Worm (Caenorhabditis elegans) whole organism, young adult: ENCODE data around the gene col-97.
A peak's percentile ranks its signal among the peaks of the same experiment; 100 is the strongest.

Source experiments
- B0035.1 ChIP-seq: sonication (generic microtip); optimal IDR thresholded peaks from 2 replicates; lab custom pipeline; 2016; ENCODE audit warnings: missing genetic modification characterization, mild to moderate bottlenecking, missing compliant biosample characterization, missing genotype, missing genetic modification reagents
- B0261.1 ChIP-seq: sonication (generic microtip); optimal IDR thresholded peaks from 2 replicates; lab custom pipeline; 2016; ENCODE audit warnings: mild to moderate bottlenecking, missing genetic modification characterization, moderate library complexity, missing compliant biosample characterization
- C06A6.2 ChIP-seq: fragments of 200-800 bp; sonication (Bioruptor generic); conservative IDR thresholded peaks from 2 replicates; pipeline ENCODE4 v1.3.6; 2022; ENCODE audit warnings: missing genetic modification characterization, missing compliant biosample characterization
- C17E4.6 ChIP-seq: fragments of 200-800 bp; sonication (Bioruptor generic); IDR thresholded peaks from 2 replicates; pipeline ENCODE4 v1.3.6; 2022; ENCODE audit warnings: missing genetic modification reagents, missing genetic modification characterization, missing compliant biosample characterization
- F22D6.2 ChIP-seq: sonication (generic microtip); optimal IDR thresholded peaks from 2 replicates; lab custom pipeline; 2016; ENCODE audit warnings: mild to moderate bottlenecking, missing genetic modification characterization, missing compliant biosample characterization
- F33H1.4 ChIP-seq: fragments of 200-800 bp; sonication (Bioruptor generic); IDR thresholded peaks from 2 replicates; pipeline ENCODE4 v1.3.6; 2022; ENCODE audit warnings: missing genetic modification reagents, missing genetic modification characterization, missing compliant biosample characterization
- F37B4.10 ChIP-seq: fragments of 200-800 bp; sonication (Bioruptor generic); IDR thresholded peaks from 2 replicates; pipeline ENCODE4 v1.3.6; 2022; ENCODE audit warnings: missing genetic modification characterization, missing compliant biosample characterization
- F57A8.1 ChIP-seq: fragments of 200-800 bp; sonication (Bioruptor generic); optimal IDR thresholded peaks from 2 replicates; lab custom pipeline; 2018; ENCODE audit warnings: mild to moderate bottlenecking, missing genetic modification characterization, moderate library complexity, missing compliant biosample characterization
- Y53F4B.3 ChIP-seq: fragments of 200-800 bp; sonication (Bioruptor generic); IDR thresholded peaks from 2 replicates; pipeline ENCODE4 v1.3.6; 2022; ENCODE audit warnings: missing genetic modification reagents, missing genetic modification characterization, missing compliant biosample characterization
- Y67H2A.10 ChIP-seq: fragments of 200-800 bp; sonication (Bioruptor generic); conservative IDR thresholded peaks from 2 replicates; pipeline ENCODE4 v1.3.6; 2022; ENCODE audit warnings: missing genetic modification reagents, missing genetic modification characterization, missing compliant biosample characterization
- akir-1 ChIP-seq: fragments of 200-800 bp; sonication (Bioruptor generic); optimal IDR thresholded peaks from 2 replicates; lab custom pipeline; 2018; ENCODE audit warnings: mild to moderate bottlenecking, missing genetic modification characterization, moderate library complexity, missing compliant biosample characterization
- aptf-2 ChIP-seq: fragments of 200-800 bp; sonication (Bioruptor generic); conservative IDR thresholded peaks from 2 replicates; pipeline ENCODE4 v1.3.6; 2022; ENCODE audit warnings: missing genetic modification reagents, missing genetic modification characterization, missing compliant biosample characterization
- aptf-3 ChIP-seq: fragments of 200-800 bp; sonication (Bioruptor generic); IDR thresholded peaks from 2 replicates; pipeline ENCODE4 v1.3.6; 2022; ENCODE audit warnings: missing genetic modification characterization, missing compliant biosample characterization
- athp-1 ChIP-seq: sonication (generic microtip); optimal IDR thresholded peaks from 2 replicates; lab custom pipeline; 2017; ENCODE audit warnings: mild to moderate bottlenecking, missing genetic modification characterization, missing compliant biosample characterization
- attf-6 ChIP-seq: fragments of 200-800 bp; sonication (Bioruptor generic); IDR thresholded peaks from 2 replicates; pipeline ENCODE4 v1.3.6; 2022; ENCODE audit warnings: missing genetic modification reagents, missing genetic modification characterization, missing compliant biosample characterization
- cebp-2 ChIP-seq: fragments of 200-800 bp; sonication (Bioruptor generic); IDR thresholded peaks from 2 replicates; pipeline ENCODE4 v1.3.6; 2022; ENCODE audit warnings: missing genetic modification characterization, missing compliant biosample characterization
- dox-1 ChIP-seq: fragments of 200-800 bp; sonication (Bioruptor generic); IDR thresholded peaks from 2 replicates; pipeline ENCODE4 v1.3.6; 2022; ENCODE audit warnings: missing genetic modification reagents, missing genetic modification characterization, missing compliant biosample characterization
- egrh-3 ChIP-seq: fragments of 200-800 bp; sonication (Bioruptor generic); IDR thresholded peaks from 2 replicates; pipeline ENCODE4 v1.3.6; 2022; ENCODE audit warnings: missing genetic modification reagents, missing genetic modification characterization, missing compliant biosample characterization
- hlh-12 ChIP-seq: sonication (generic microtip); optimal IDR thresholded peaks from 2 replicates; lab custom pipeline; 2016; ENCODE audit warnings: missing genetic modification characterization, missing compliant biosample characterization
- lag-1 ChIP-seq: fragments of 200-800 bp; sonication (Bioruptor generic); IDR thresholded peaks from 2 replicates; pipeline ENCODE4 v1.3.6; 2022; ENCODE audit warnings: missing genetic modification reagents, missing genetic modification characterization, missing compliant biosample characterization
- let-526 ChIP-seq: fragments of 200-800 bp; sonication (Bioruptor generic); IDR thresholded peaks from 2 replicates; pipeline ENCODE4 v1.3.6; 2022; ENCODE audit warnings: missing genetic modification reagents, missing genetic modification characterization, missing compliant biosample characterization
- lin-40 ChIP-seq: sonication (generic microtip); optimal IDR thresholded peaks from 2 replicates; lab custom pipeline; 2016; ENCODE audit warnings: missing genetic modification characterization, mild to moderate bottlenecking, missing compliant biosample characterization, missing genotype, missing genetic modification reagents
- lir-1 ChIP-seq: fragments of 200-800 bp; sonication (Bioruptor generic); conservative IDR thresholded peaks from 2 replicates; pipeline ENCODE4 v1.3.6; 2022; ENCODE audit warnings: missing genetic modification reagents, missing genetic modification characterization, missing compliant biosample characterization
- lsy-27 ChIP-seq: sonication (generic microtip); optimal IDR thresholded peaks from 2 replicates; lab custom pipeline; 2017; ENCODE audit warnings: missing genetic modification characterization, mild to moderate bottlenecking, missing compliant biosample characterization, antibody characterized with exemption, missing genotype, borderline replicate concordance; ENCODE audit not compliant: insufficient read depth
- madf-8 ChIP-seq: fragments of 200-800 bp; sonication (Bioruptor generic); conservative IDR thresholded peaks from 2 replicates; pipeline ENCODE4 v1.3.6; 2022; ENCODE audit warnings: missing genetic modification reagents, missing genetic modification characterization, missing compliant biosample characterization
- mxl-1 ChIP-seq: sonication (generic microtip); optimal IDR thresholded peaks from 2 replicates; lab custom pipeline; 2016; ENCODE audit warnings: missing genetic modification characterization, missing compliant biosample characterization
- nfyb-1 ChIP-seq: fragments of 200-800 bp; sonication (Bioruptor generic); IDR thresholded peaks from 2 replicates; pipeline ENCODE4 v1.3.6; 2022; ENCODE audit warnings: missing genetic modification reagents, missing genetic modification characterization, missing compliant biosample characterization
- nhr-27 ChIP-seq: fragments of 200-800 bp; sonication (Bioruptor generic); optimal IDR thresholded peaks from 2 replicates; lab custom pipeline; 2018; ENCODE audit warnings: mild to moderate bottlenecking, missing genetic modification characterization, moderate library complexity, missing compliant biosample characterization
- nhr-80 ChIP-seq: sonication (generic microtip); optimal IDR thresholded peaks from 2 replicates; lab custom pipeline; 2016; ENCODE audit warnings: missing genetic modification characterization, missing compliant biosample characterization
- rec-8 ChIP-seq, 2 experiments: sonication (generic microtip); optimal IDR thresholded peaks; 2 replicates each; lab custom pipeline; 2016; ENCODE audit warnings: mild to moderate bottlenecking in 2 of 2, missing genetic modification characterization in 2 of 2, missing genetic modification reagents in 2 of 2, missing genotype in 2 of 2, missing biosample characterization in 1 of 2, missing compliant biosample characterization in 1 of 2, moderate library complexity in 1 of 2
- snpc-1.3 ChIP-seq: sonication (generic microtip); optimal IDR thresholded peaks from 2 replicates; lab custom pipeline; 2017; ENCODE audit warnings: missing genetic modification characterization, mild to moderate bottlenecking, missing compliant biosample characterization, antibody characterized with exemption, moderate library complexity, missing genotype, missing genetic modification reagents; ENCODE audit not compliant: insufficient read depth
- snpc-3.4 ChIP-seq: sonication (generic microtip); optimal IDR thresholded peaks from 2 replicates; lab custom pipeline; 2017; ENCODE audit warnings: missing genetic modification characterization, mild to moderate bottlenecking, missing compliant biosample characterization, antibody characterized with exemption, moderate library complexity, missing genotype, missing genetic modification reagents
- somi-1 ChIP-seq: fragments of 200-800 bp; sonication (Bioruptor generic); optimal IDR thresholded peaks from 2 replicates; lab custom pipeline; 2018; ENCODE audit warnings: mild to moderate bottlenecking, missing genetic modification characterization, missing compliant biosample characterization
- tbx-9 ChIP-seq: sonication (generic microtip); optimal IDR thresholded peaks from 2 replicates; lab custom pipeline; 2016; ENCODE audit warnings: borderline replicate concordance, missing genetic modification characterization, inconsistent platforms, missing compliant biosample characterization
- unc-130 ChIP-seq: sonication (generic microtip); optimal IDR thresholded peaks from 2 replicates; lab custom pipeline; 2016; ENCODE audit warnings: missing genetic modification reagents, missing genetic modification characterization, missing compliant biosample characterization
- zfh-2 ChIP-seq: fragments of 200-800 bp; sonication (Bioruptor generic); conservative IDR thresholded peaks from 2 replicates; pipeline ENCODE4 v1.3.6; 2022; ENCODE audit warnings: missing genetic modification reagents, missing genetic modification characterization, missing compliant biosample characterization
- ztf-3 ChIP-seq: fragments of 200-800 bp; sonication (Bioruptor generic); optimal IDR thresholded peaks from 2 replicates; lab custom pipeline; 2018; ENCODE audit warnings: mild to moderate bottlenecking, missing genetic modification characterization, missing compliant biosample characterization

Gene col-97

ce11 chrIII:12959286-12959685 lies 34.2 kb downstream of the col-97 start:
- peak; percentile 29; the same call in 1 of the 2 replicates for TF ChIP-seq dox-1
- TF ChIP-seq let-526 (GFP tag; lab: Robert Waterston, UW): no peak
- TF ChIP-seq nhr-80 (tag; lab: Kevin White, UChicago): peak; percentile 80
- no peak for TF ChIP-seq B0261.1
- no peak for TF ChIP-seq F57A8.1 (GFP tag; lab: Kevin White, UChicago)
- no peak for TF ChIP-seq C17E4.6 (GFP tag; lab: Robert Waterston, UW)

- TF ChIP-seq rec-8 (tag; optimal IDR thresholded peaks at IDR 0.05; lab: Kevin White, UChicago): no peak
- no peak for TF ChIP-seq F22D6.2 (tag; lab: Kevin White, UChicago)
- TF ChIP-seq, all 124 proteins: peak for 0
Observed at ce11 chrIII:12952615-12953014, 40.9 kb downstream of the col-97 start.

DNA sequence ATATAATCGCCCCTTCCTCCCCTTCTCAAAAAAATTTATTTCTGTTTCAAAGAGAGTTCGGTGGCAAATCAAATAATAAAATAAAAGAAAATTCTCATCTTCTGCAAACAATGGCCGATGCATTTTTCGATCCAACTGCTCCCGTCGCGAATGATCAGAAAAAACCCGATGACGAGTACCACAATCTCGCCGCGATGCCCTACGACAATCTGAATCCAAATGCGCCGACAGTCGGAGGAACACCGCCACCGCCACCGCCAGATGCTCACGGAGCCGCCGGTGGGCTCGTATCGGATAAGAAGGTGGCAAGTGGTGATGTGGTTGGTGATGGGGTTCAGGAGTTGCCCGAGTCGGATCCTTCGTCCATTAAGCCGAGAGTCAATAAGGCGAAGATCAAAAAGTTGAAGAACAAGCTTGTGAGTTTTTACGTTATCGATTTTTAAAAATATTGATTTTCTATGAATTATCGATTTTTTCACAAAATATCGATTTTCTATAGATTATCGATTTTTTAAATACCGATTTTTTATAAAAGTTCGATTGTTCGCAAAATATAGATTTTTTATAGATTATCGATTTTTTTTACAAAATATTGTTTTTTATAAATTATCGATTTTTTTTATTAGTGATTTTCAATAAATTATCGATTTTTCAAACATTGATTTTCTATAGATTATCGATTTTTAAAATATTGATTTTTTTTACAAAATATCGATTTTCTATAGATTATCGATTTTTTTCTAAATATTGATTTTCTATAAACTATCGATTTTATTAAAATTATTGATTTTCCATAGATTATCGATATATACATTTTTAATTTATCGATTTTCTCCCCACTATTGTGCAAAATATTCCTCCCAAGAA lies 41.9 kb downstream of the col-97 start, which contains the start of gene Y39E4A.1:
TSS of gene Y39E4A.1 (plus strand) at position 51 of the 867 bp plus-strand sequence.
- no peak for TF ChIP-seq aptf-2 (GFP tag; lab: Robert Waterston, UW)
- peak; percentile 83 for TF ChIP-seq zfh-2 (GFP tag; lab: Robert Waterston, UW)
- no peak for TF ChIP-seq nhr-27 (tag; lab: Kevin White, UChicago)
- TF ChIP-seq egrh-3 (GFP tag; lab: Robert Waterston, UW): peak; percentile 49; the same call in 1 of the 2 replicates
- 0 out of 2 replicates have a peak, but pooled peaks have one; percentile 30 for TF ChIP-seq cebp-2 (GFP tag; lab: Robert Waterston, UW)
- 0 out of 2 replicates have a peak, but pooled peaks have one; percentile 37 for TF ChIP-seq F37B4.10

- TF ChIP-seq hlh-12 (tag; lab: Kevin White, UChicago) (no peak), Y53F4B.3 (GFP tag; lab: Robert Waterston, UW) (no peak), F22D6.2 (tag; lab: Kevin White, UChicago) (no peak), B0035.1 (no peak), lag-1 (GFP tag; lab: Robert Waterston, UW) (no peak), Y67H2A.10 (GFP tag; lab: Robert Waterston, UW) (no peak), lin-40 (no peak), akir-1 (GFP tag; lab: Kevin White, UChicago) (no peak), lsy-27 (tag; lab: Kevin White, UChicago) (no peak), mxl-1 (tag; lab: Kevin White, UChicago) (no peak), F33H1.4 (GFP tag; lab: Robert Waterston, UW) (no peak), madf-8 (GFP tag; lab: Robert Waterston, UW) (no peak), aptf-3 (GFP tag; lab: Robert Waterston, UW) (no peak), lir-1 (GFP tag; lab: Robert Waterston, UW) (no peak), nfyb-1 (GFP tag; lab: Robert Waterston, UW) (no peak), somi-1 (no peak), snpc-3.4 (tag; lab: Kevin White, UChicago) (no peak)
Observed at ce11 chrIII:12945072-12945471, 48.4 kb downstream of the col-97 start.

DNA sequence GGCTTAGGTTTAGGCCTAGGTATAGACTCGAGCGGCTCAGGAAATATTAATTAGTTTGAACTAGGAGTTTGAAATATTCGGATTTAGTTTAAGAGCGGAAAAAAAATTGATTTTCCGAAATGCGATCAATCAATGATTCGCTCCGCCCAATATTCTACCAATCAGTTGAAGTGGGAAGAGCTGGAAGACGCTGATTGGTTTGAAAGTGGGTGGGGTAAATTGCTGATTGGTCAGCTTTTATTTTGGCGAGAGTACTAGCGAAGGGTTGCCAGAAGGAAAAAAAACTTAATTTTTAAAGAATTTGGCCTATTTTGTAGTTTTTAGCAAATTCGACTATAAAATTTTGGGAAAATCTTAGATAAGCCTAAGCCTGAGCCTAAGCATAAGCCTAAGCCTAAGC lies 49.4 kb downstream of the col-97 start:
- TF ChIP-seq tbx-9: no peak
- no peak for TF ChIP-seq unc-130 (GFP tag; lab: Kevin White, UChicago)
- 0 out of 2 replicates have a peak, but pooled peaks have one; percentile 66 for TF ChIP-seq nfyb-1 (GFP tag; lab: Robert Waterston, UW)
- no peak for TF ChIP-seq snpc-1.3 (tag; lab: Kevin White, UChicago)
- no peak for TF ChIP-seq athp-1 (tag; lab: Kevin White, UChicago)
- TF ChIP-seq attf-6 (GFP tag; lab: Robert Waterston, UW): no peak
- TF ChIP-seq C06A6.2 (GFP tag; lab: Robert Waterston, UW): no peak
- no peak for TF ChIP-seq ztf-3 (GFP tag; lab: Kevin White, UChicago)
